Fruit fly (Drosophila melanogaster) Kc167 (cell line): ENCODE data around the gene CG6420.

Source experiments
- Myc ChIP-seq: fragments of >200 bp; optimal IDR thresholded peaks from 2 replicates; lab custom pipeline; 2017; ENCODE audit warnings: missing external identifiers
- Sin3A ChIP-seq: fragments of >200 bp; optimal IDR thresholded peaks from 2 replicates; lab custom pipeline; 2018; ENCODE audit warnings: missing external identifiers
- h ChIP-seq: fragments of >200 bp; optimal IDR thresholded peaks from 3 replicates; lab custom pipeline; 2018; ENCODE audit warnings: missing external identifiers
- insv ChIP-seq: fragments of >200 bp; optimal IDR thresholded peaks from 3 replicates; lab custom pipeline; 2018; ENCODE audit warnings: missing external identifiers
- psq ChIP-seq: fragments of >200 bp; optimal IDR thresholded peaks from 2 replicates; lab custom pipeline; 2017; ENCODE audit warnings: missing external identifiers
- ttk ChIP-seq: sonication (Bioruptor generic); optimal IDR thresholded peaks from 2 replicates; lab custom pipeline; 2017; ENCODE audit warnings: missing external identifiers

CG6420 gene

dm6 chr3R:26693490-26693889, 31.5 kb downstream of the CG6420 start, which contains the start of gene TwdlQ:
Gene TwdlQ (minus strand): TSS chr3R:26693590.
- TF ChIP-seq insv (lab: Kevin White, UChicago) (no peak), Myc (lab: Kevin White, UChicago) (no peak), Sin3A (lab: Kevin White, UChicago) (no peak), ttk (lab: Kevin White, UChicago) (no peak), h (lab: Kevin White, UChicago) (no peak), psq (lab: Kevin White, UChicago) (no peak)

dm6 chr3R:26690197-26690596, 34.8 kb downstream of the CG6420 start:
- no peak for TF ChIP-seq Sin3A (lab: Kevin White, UChicago)
- TF ChIP-seq Myc (lab: Kevin White, UChicago): no peak
- no peak for TF ChIP-seq psq (lab: Kevin White, UChicago)
- no peak for TF ChIP-seq h (lab: Kevin White, UChicago)
- no peak for TF ChIP-seq insv (lab: Kevin White, UChicago)
- no peak for TF ChIP-seq ttk (lab: Kevin White, UChicago)

dm6 chr3R:26681947-26682346, 43.1 kb downstream of the CG6420 start, which contains the start of gene beat-VII:
Gene beat-VII (minus strand): TSS chr3R:26681966.
- TF ChIP-seq insv (lab: Kevin White, UChicago) (no peak), psq (lab: Kevin White, UChicago) (no peak)

- TF ChIP-seq Myc (lab: Kevin White, UChicago) (no peak), ttk (lab: Kevin White, UChicago) (no peak), insv (lab: Kevin White, UChicago) (no peak), h (lab: Kevin White, UChicago) (no peak), Sin3A (lab: Kevin White, UChicago) (no peak), psq (lab: Kevin White, UChicago) (no peak)
Observed at dm6 chr3R:26671525-26672132, 53.4 kb downstream of the CG6420 start.

- TF ChIP-seq insv (lab: Kevin White, UChicago) (no peak), Sin3A (lab: Kevin White, UChicago) (no peak), psq (lab: Kevin White, UChicago) (no peak), h (lab: Kevin White, UChicago) (no peak), Myc (lab: Kevin White, UChicago) (no peak), ttk (lab: Kevin White, UChicago) (no peak)
Observed at dm6 chr3R:26670277-26670676, 54.7 kb downstream of the CG6420 start.
